Worm (Caenorhabditis elegans): Measurements from ENCODE around the gene M163.10.

ce11 chrX:14507992-14508391 lies 37.2 kb downstream of the M163.10 start:
- TF ChIP-seq W03F9.2 (tag; optimal IDR thresholded peaks at IDR 0.05), result no peak
- no peak for TF ChIP-seq him-1 (tag; optimal IDR thresholded peaks at IDR 0.05)
